Fruit fly (Drosophila melanogaster): Measurements from ENCODE around the gene CG31178.

DNA sequence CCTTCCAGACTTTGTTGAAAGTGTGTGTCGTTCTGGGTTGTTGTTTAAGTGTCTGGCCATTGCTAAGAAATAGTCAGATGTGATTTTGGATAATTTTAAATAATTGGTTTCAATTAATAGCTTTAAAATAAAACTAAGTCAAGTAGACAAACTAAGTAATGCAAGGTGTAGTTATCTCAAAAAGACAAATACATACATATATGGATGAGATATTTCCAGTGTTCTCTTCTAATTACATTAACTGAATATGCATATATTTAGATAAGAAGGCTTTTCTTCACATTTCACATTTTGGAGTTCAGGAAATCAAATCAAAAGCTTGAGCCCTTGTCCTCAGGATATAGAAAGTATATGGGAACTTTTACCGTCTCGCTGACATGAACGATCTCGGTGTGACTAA lies 4.1 kb downstream of the CG31178 start, which contains the start of gene P5CDh2:
- TF ChIP-seq EcR (GFP tag; optimal IDR thresholded peaks at IDR 0.05) (no peak), CG8478 (optimal IDR thresholded peaks at IDR 0.05) (no peak), usp (GFP tag; optimal IDR thresholded peaks at IDR 0.05) (no peak), pan (optimal IDR thresholded peaks at IDR 0.05) (no peak), psq (optimal IDR thresholded peaks at IDR 0.05) (no peak), Dll (optimal IDR thresholded peaks at IDR 0.05) (no peak)

Measured in whole organism.